Fruit fly (Drosophila melanogaster) whole organism, embryonic: ENCODE measurements around the gene CG11674.

Experiments used
- Ada2b ChIP-seq: fragments of 200-800 bp; sonication (Bioruptor generic); IDR thresholded peaks from 2 replicates; pipeline ENCODE4 v1.3.6; 2022; ENCODE audit warnings: missing biosample characterization, missing genetic modification characterization
- CG12219 ChIP-seq: fragments of 200-800 bp; sonication (Bioruptor generic); optimal IDR thresholded peaks from 3 replicates; lab custom pipeline; 2018; ENCODE audit warnings: missing biosample characterization, mild to moderate bottlenecking, missing genetic modification characterization
- CG15073 ChIP-seq: fragments of 200-800 bp; sonication (Bioruptor generic); optimal IDR thresholded peaks from 2 replicates; lab custom pipeline; 2016; ENCODE audit warnings: missing biosample characterization, missing genetic modification characterization
- CG1647 ChIP-seq: fragments of 200-800 bp; sonication (Bioruptor generic); optimal IDR thresholded peaks from 3 replicates; lab custom pipeline; 2016; ENCODE audit warnings: missing biosample characterization, missing genetic modification characterization
- CG17328 ChIP-seq: fragments of 200-800 bp; sonication (Bioruptor generic); IDR thresholded peaks from 2 replicates; pipeline ENCODE4 v1.3.6; 2022; ENCODE audit warnings: missing biosample characterization, missing genetic modification characterization
- CG1792 ChIP-seq: fragments of 200-800 bp; sonication (Bioruptor generic); optimal IDR thresholded peaks from 2 replicates; lab custom pipeline; 2016; ENCODE audit warnings: missing biosample characterization, missing genetic modification characterization
- CG18619 ChIP-seq: fragments of 200-800 bp; sonication (Bioruptor generic); optimal IDR thresholded peaks from 3 replicates; lab custom pipeline; 2017; ENCODE audit warnings: missing biosample characterization, mild to moderate bottlenecking, missing genetic modification characterization
- CG2678 ChIP-seq: fragments of 200-800 bp; sonication (Bioruptor generic); optimal IDR thresholded peaks from 3 replicates; lab custom pipeline; 2019; ENCODE audit warnings: missing biosample characterization, mild to moderate bottlenecking, missing genetic modification characterization, moderate library complexity
- CG2712 ChIP-seq: fragments of 200-800 bp; optimal IDR thresholded peaks from 3 replicates; lab custom pipeline; 2019; ENCODE audit warnings: missing biosample characterization, mild to moderate bottlenecking, missing genetic modification characterization, moderate library complexity
- CG3163 ChIP-seq: fragments of 200-800 bp; sonication (Bioruptor generic); optimal IDR thresholded peaks from 3 replicates; lab custom pipeline; 2016; ENCODE audit warnings: missing biosample characterization, missing genetic modification characterization
- CG3407 ChIP-seq: fragments of 200-800 bp; sonication (Bioruptor generic); optimal IDR thresholded peaks from 2 replicates; lab custom pipeline; 2018; ENCODE audit warnings: missing biosample characterization, mild to moderate bottlenecking, missing genetic modification characterization
- CG7839 ChIP-seq: fragments of 200-800 bp; sonication (Bioruptor generic); optimal IDR thresholded peaks from 3 replicates; lab custom pipeline; 2018; ENCODE audit warnings: missing biosample characterization, mild to moderate bottlenecking, missing genetic modification characterization, moderate library complexity
- CG7928 ChIP-seq: fragments of 200-800 bp; sonication (Bioruptor generic); optimal IDR thresholded peaks from 2 replicates; lab custom pipeline; 2017; ENCODE audit warnings: missing biosample characterization, mild to moderate bottlenecking, missing genetic modification characterization
- CG8290 ChIP-seq, 3 experiments: fragments of 200-800 bp; sonication (Bioruptor generic); optimal IDR thresholded peaks; 2 replicates each; lab custom pipeline; 2016 to 2019; ENCODE audit warnings: missing biosample characterization in 3 of 3, missing genetic modification characterization in 3 of 3, mild to moderate bottlenecking in 2 of 3, moderate library complexity in 1 of 3
- CG9215 ChIP-seq: fragments of 200-800 bp; sonication (Bioruptor generic); IDR thresholded peaks from 2 replicates; pipeline ENCODE4 v1.3.6; 2022; ENCODE audit warnings: missing biosample characterization, missing genetic modification characterization
- CG9727 ChIP-seq: fragments of 200-800 bp; sonication (Bioruptor generic); optimal IDR thresholded peaks from 3 replicates; lab custom pipeline; 2017; ENCODE audit warnings: missing biosample characterization, mild to moderate bottlenecking, missing genetic modification characterization
- Camta ChIP-seq: fragments of 200-800 bp; sonication (Bioruptor generic); optimal IDR thresholded peaks from 2 replicates; lab custom pipeline; 2016; ENCODE audit warnings: missing biosample characterization, missing genetic modification characterization
- Dad ChIP-seq: fragments of 200-800 bp; sonication (Bioruptor generic); optimal IDR thresholded peaks from 3 replicates; lab custom pipeline; 2016; ENCODE audit warnings: missing biosample characterization, missing genetic modification characterization
- GATAe ChIP-seq: fragments of 200-800 bp; sonication (Bioruptor generic); conservative IDR thresholded peaks from 2 replicates; pipeline ENCODE4 v1.3.6; 2022; ENCODE audit warnings: missing biosample characterization, missing genetic modification characterization
- Gug ChIP-seq: fragments of 200-800 bp; sonication (Bioruptor generic); IDR thresholded peaks from 4 replicates; pipeline ENCODE4 v1.3.6; 2022; ENCODE audit warnings: missing biosample characterization, missing genetic modification characterization
- Lpt ChIP-seq: fragments of >200 bp; optimal IDR thresholded peaks from 2 replicates; lab custom pipeline; 2018; ENCODE audit warnings: missing biosample characterization, missing genetic modification characterization
- MBD-R2 ChIP-seq: fragments of 200-800 bp; sonication (Bioruptor generic); IDR thresholded peaks from 2 replicates; pipeline ENCODE4 v1.3.6; 2022; ENCODE audit warnings: missing biosample characterization, missing genetic modification characterization
- Mrtf ChIP-seq: fragments of 200-800 bp; sonication (Bioruptor generic); IDR thresholded peaks from 3 replicates; pipeline ENCODE4 v1.3.6; 2022; ENCODE audit warnings: missing biosample characterization, missing genetic modification characterization
- Optix ChIP-seq: fragments of 200-800 bp; sonication (Bioruptor generic); IDR thresholded peaks from 3 replicates; pipeline ENCODE4 v1.3.6; 2022; ENCODE audit warnings: missing biosample characterization, missing genetic modification characterization
- Rx ChIP-seq: fragments of 200-800 bp; sonication (Bioruptor generic); IDR thresholded peaks from 2 replicates; pipeline ENCODE4 v1.3.6; 2022; ENCODE audit warnings: missing biosample characterization, missing genetic modification characterization
- Scr ChIP-seq: fragments of 200-800 bp; sonication (Bioruptor generic); IDR thresholded peaks from 2 replicates; pipeline ENCODE4 v1.3.6; 2022; ENCODE audit warnings: missing biosample characterization, missing genetic modification characterization; ENCODE audit not compliant: partially characterized antibody
- Side ChIP-seq: fragments of 200-800 bp; sonication (Bioruptor generic); optimal IDR thresholded peaks from 2 replicates; lab custom pipeline; 2016; ENCODE audit warnings: missing biosample characterization, missing genetic modification characterization
- Sox102F ChIP-seq: fragments of 200-800 bp; sonication (Bioruptor generic); optimal IDR thresholded peaks from 2 replicates; lab custom pipeline; 2018; ENCODE audit warnings: missing biosample characterization, mild to moderate bottlenecking, missing genetic modification characterization, moderate library complexity
- Xbp1 ChIP-seq: fragments of 200-800 bp; sonication (Bioruptor generic); optimal IDR thresholded peaks from 3 replicates; lab custom pipeline; 2016; ENCODE audit warnings: missing biosample characterization, mild to moderate bottlenecking, missing genetic modification characterization
- ab ChIP-seq: fragments of 200-800 bp; sonication (Bioruptor generic); optimal IDR thresholded peaks from 2 replicates; lab custom pipeline; 2016; ENCODE audit warnings: missing biosample characterization, missing genetic modification characterization
- chif ChIP-seq, 2 experiments: fragments of 200-800 bp; sonication (Bioruptor generic); optimal IDR thresholded peaks; 3 replicates each; lab custom pipeline; 2016; ENCODE audit warnings: missing biosample characterization in 2 of 2, missing genetic modification characterization in 2 of 2
- crc ChIP-seq: fragments of 200-800 bp; sonication (Bioruptor generic); optimal IDR thresholded peaks from 2 replicates; lab custom pipeline; 2016; ENCODE audit warnings: missing biosample characterization, missing genetic modification characterization
- dimm ChIP-seq: fragments of 200-800 bp; sonication (Bioruptor generic); IDR thresholded peaks from 2 replicates; pipeline ENCODE4 v1.3.6; 2022; ENCODE audit warnings: missing biosample characterization, missing genetic modification characterization
- dmrt99B ChIP-seq: fragments of 200-800 bp; sonication (Bioruptor generic); optimal IDR thresholded peaks from 2 replicates; lab custom pipeline; 2018; ENCODE audit warnings: missing biosample characterization, mild to moderate bottlenecking, missing genetic modification characterization, moderate library complexity
- en ChIP-seq: fragments of 200-800 bp; sonication (Bioruptor generic); optimal IDR thresholded peaks from 2 replicates; lab custom pipeline; 2016; ENCODE audit warnings: missing biosample characterization, missing genetic modification characterization
- fd102C ChIP-seq: fragments of 200-800 bp; sonication (Bioruptor generic); optimal IDR thresholded peaks from 2 replicates; lab custom pipeline; 2018; ENCODE audit warnings: missing biosample characterization, mild to moderate bottlenecking, missing genetic modification characterization, moderate library complexity
- gce ChIP-seq: fragments of 200-800 bp; sonication (Bioruptor generic); IDR thresholded peaks from 3 replicates; pipeline ENCODE4 v1.3.6; 2022; ENCODE audit warnings: missing biosample characterization, missing genetic modification characterization
- gro ChIP-seq: fragments of 200-800 bp; sonication (Bioruptor generic); optimal IDR thresholded peaks from 2 replicates; lab custom pipeline; 2016; ENCODE audit warnings: missing biosample characterization, missing genetic modification characterization
- hb ChIP-seq: fragments of 200-800 bp; sonication (Bioruptor generic); IDR thresholded peaks from 3 replicates; pipeline ENCODE4 v1.3.6; 2022; ENCODE audit warnings: missing biosample characterization, missing genetic modification characterization; ENCODE audit not compliant: partially characterized antibody
- lola ChIP-seq, 3 experiments: fragments of >200 bp in 2 of 3; fragments of 200-800 bp in 1 of 3; sonication (Bioruptor generic) in 1 of 3; optimal IDR thresholded peaks; 2 replicates each; lab custom pipeline; 2017 to 2019; ENCODE audit warnings: missing biosample characterization in 3 of 3, missing genetic modification characterization in 3 of 3, mild to moderate bottlenecking in 1 of 3, moderate library complexity in 1 of 3
- nerfin-1 ChIP-seq: fragments of 200-800 bp; sonication (Bioruptor generic); optimal IDR thresholded peaks from 3 replicates; lab custom pipeline; 2019; ENCODE audit warnings: missing biosample characterization, mild to moderate bottlenecking, missing genetic modification characterization, moderate library complexity
- nerfin-2 ChIP-seq: fragments of 200-800 bp; sonication (Bioruptor generic); IDR thresholded peaks from 2 replicates; pipeline ENCODE4 v1.3.6; 2022; ENCODE audit warnings: missing biosample characterization, missing genetic modification characterization; ENCODE audit not compliant: partially characterized antibody
- nmo ChIP-seq: fragments of 200-800 bp; sonication (Bioruptor generic); optimal IDR thresholded peaks from 2 replicates; lab custom pipeline; 2018; ENCODE audit warnings: missing biosample characterization, mild to moderate bottlenecking, missing genetic modification characterization, moderate library complexity
- org-1 ChIP-seq: fragments of 200-800 bp; sonication (Bioruptor generic); optimal IDR thresholded peaks from 2 replicates; lab custom pipeline; 2017; ENCODE audit warnings: missing biosample characterization, missing genetic modification characterization
- sim ChIP-seq: fragments of 200-800 bp; sonication (Bioruptor generic); IDR thresholded peaks from 2 replicates; pipeline ENCODE4 v1.3.6; 2022; ENCODE audit warnings: missing biosample characterization, missing genetic modification characterization
- sna ChIP-seq: fragments of 200-800 bp; sonication (Bioruptor generic); IDR thresholded peaks from 2 replicates; pipeline ENCODE4 v1.3.6; 2022; ENCODE audit warnings: missing biosample characterization, missing genetic modification characterization; ENCODE audit not compliant: partially characterized antibody
- twi ChIP-seq: fragments of 200-800 bp; optimal IDR thresholded peaks from 2 replicates; lab custom pipeline; 2019; ENCODE audit warnings: missing biosample characterization, mild to moderate bottlenecking, missing genetic modification characterization, moderate library complexity
- vnd ChIP-seq: fragments of 200-800 bp; sonication (Bioruptor generic); IDR thresholded peaks from 3 replicates; pipeline ENCODE4 v1.3.6; 2022; ENCODE audit warnings: missing biosample characterization, missing genetic modification characterization; ENCODE audit not compliant: partially characterized antibody

CG11674 gene

dm6 chrX:14214505-14215449, 10.9 kb downstream of the CG11674 start (continued):
- TF ChIP-seq Ada2b (GFP tag; lab: Robert Waterston, UW): peak; percentile 55
- 0 out of 4 replicates have a peak, but pooled peaks have one; percentile 4 for TF ChIP-seq Gug (GFP tag; lab: Robert Waterston, UW)
- TF ChIP-seq dimm (GFP tag; lab: Robert Waterston, UW): no peak
- TF ChIP-seq sim: no peak
- no peak for TF ChIP-seq MBD-R2 (GFP tag; lab: Robert Waterston, UW)
- no peak for TF ChIP-seq hb (GFP tag; lab: Robert Waterston, UW)
- no peak for TF ChIP-seq Camta (GFP tag; lab: Kevin White, UChicago)
- TF ChIP-seq CG1647 (GFP tag; lab: Kevin White, UChicago): no peak
- peak; percentile 35 for TF ChIP-seq Sox102F (GFP tag; lab: Kevin White, UChicago)
- no peak for TF ChIP-seq Scr
- TF ChIP-seq CG3407 (GFP tag; lab: Kevin White, UChicago): no peak
- TF ChIP-seq CG9215: peak; percentile 24; the same call in 1 of the 2 replicates
- peak; percentile 49 for TF ChIP-seq nmo
- no peak for TF ChIP-seq CG3163 (GFP tag; lab: Kevin White, UChicago)
- TF ChIP-seq en (GFP tag; lab: Kevin White, UChicago): no peak
- TF ChIP-seq CG7928 (GFP tag; lab: Kevin White, UChicago): peak; percentile 8
- TF ChIP-seq CG17328: no peak
- TF ChIP-seq fd102C (GFP tag; lab: Kevin White, UChicago): no peak
- no peak for TF ChIP-seq Optix (GFP tag; lab: Robert Waterston, UW)
- TF ChIP-seq CG8290 (GFP tag; optimal IDR thresholded peaks at IDR 0.05; lab: Kevin White, UChicago): no peak
- TF ChIP-seq CG8290 (tag; optimal IDR thresholded peaks at IDR 0.05; lab: Kevin White, UChicago): no peak
- no peak for TF ChIP-seq CG1792 (GFP tag; lab: Kevin White, UChicago)
- TF ChIP-seq Mrtf (GFP tag; lab: Robert Waterston, UW): 0 out of 3 replicates have a peak, but pooled peaks have one; percentile 26
- peak; percentile 47 for TF ChIP-seq CG2712
- no peak for TF ChIP-seq GATAe (GFP tag; lab: Robert Waterston, UW)
- no peak for TF ChIP-seq gro (GFP tag; lab: Kevin White, UChicago)
- TF ChIP-seq CG7839 (tag; lab: Kevin White, UChicago): peak; percentile 71
- peak; percentile 28 for TF ChIP-seq org-1 (GFP tag; lab: Kevin White, UChicago)
- peak; percentile 13 for TF ChIP-seq Xbp1 (GFP tag; lab: Kevin White, UChicago)
- peak; percentile 51 for TF ChIP-seq CG18619 (GFP tag; lab: Kevin White, UChicago)
- peak; percentile 72 for TF ChIP-seq CG2678 (tag; lab: Kevin White, UChicago)
- TF ChIP-seq CG12219 (GFP tag; lab: Kevin White, UChicago): no peak
- no peak for TF ChIP-seq vnd (GFP tag; lab: Robert Waterston, UW)
- TF ChIP-seq Lpt: no peak
- TF ChIP-seq crc (GFP tag; lab: Kevin White, UChicago): no peak
- TF ChIP-seq CG9727: peak; percentile 54
- no peak for TF ChIP-seq ab (GFP tag; lab: Kevin White, UChicago)
- TF ChIP-seq lola (GFP tag; optimal IDR thresholded peaks at IDR 0.05; lab: Kevin White, UChicago): no peak
- TF ChIP-seq dmrt99B (tag; lab: Kevin White, UChicago): peak; percentile 57
- TF ChIP-seq twi (tag; lab: Kevin White, UChicago): no peak
- no peak for TF ChIP-seq nerfin-1 (tag; lab: Kevin White, UChicago)
- TF ChIP-seq CG15073 (GFP tag; lab: Kevin White, UChicago): no peak
- TF ChIP-seq Dad (GFP tag; lab: Kevin White, UChicago): no peak
- TF ChIP-seq Rx (GFP tag; lab: Robert Waterston, UW): no peak
- TF ChIP-seq sna (GFP tag; lab: Robert Waterston, UW): no peak
- no peak for TF ChIP-seq Side (GFP tag; lab: Kevin White, UChicago)
- TF ChIP-seq nerfin-2: no peak
- no peak for TF ChIP-seq chif (GFP tag; optimal IDR thresholded peaks at IDR 0.05; lab: Kevin White, UChicago)
- TF ChIP-seq gce (GFP tag; lab: Robert Waterston, UW): no peak
